Worm (Caenorhabditis elegans): ENCODE results near the gene Y17G9A.3.

- TF ChIP-seq pqm-1 (tag; optimal IDR thresholded peaks at IDR 0.05): no peak
- TF ChIP-seq unc-3 (GFP tag; conservative IDR thresholded peaks at IDR 0.05): no peak
- no peak for TF ChIP-seq unc-3 (tag; optimal IDR thresholded peaks at IDR 0.05)
- no peak for TF ChIP-seq lin-11 (tag; optimal IDR thresholded peaks at IDR 0.05)
- TF ChIP-seq fkh-6 (tag; optimal IDR thresholded peaks at IDR 0.05): no peak
- no peak for TF ChIP-seq pha-4 (tag; optimal IDR thresholded peaks at IDR 0.05)
- TF ChIP-seq pat-9 (tag; optimal IDR thresholded peaks at IDR 0.05): no peak
- TF ChIP-seq fkh-10 (GFP tag; optimal IDR thresholded peaks at IDR 0.05): no peak
- TF ChIP-seq syd-9 (tag; optimal IDR thresholded peaks at IDR 0.05): no peak
- TF ChIP-seq unc-55 (GFP tag; optimal IDR thresholded peaks at IDR 0.05): no peak
- TF ChIP-seq elt-2 (tag; optimal IDR thresholded peaks at IDR 0.05): no peak
- TF ChIP-seq tbx-2 (tag; optimal IDR thresholded peaks at IDR 0.05): no peak
- TF ChIP-seq gmeb-2 (tag; optimal IDR thresholded peaks at IDR 0.05): no peak
- TF ChIP-seq K02D7.2 (tag; optimal IDR thresholded peaks at IDR 0.05): no peak
Observed at ce11 chrIV:4887258-4887657, 28.8 kb upstream of the Y17G9A.3 start, which contains the start of gene T08B6.1.
